Worm (Caenorhabditis elegans): ENCODE data around the gene flp-25.

The flp-25 gene

ce11 chrIII:9346114-9346513 is 15.2 kb upstream of the flp-25 start:
- TF ChIP-seq dve-1 (tag; optimal IDR thresholded peaks at IDR 0.05) (no peak), fkh-10 (GFP tag; optimal IDR thresholded peaks at IDR 0.05) (no peak), elt-2 (tag; optimal IDR thresholded peaks at IDR 0.05) (no peak), zip-5 (tag; optimal IDR thresholded peaks at IDR 0.05) (no peak), ceh-18 (tag; optimal IDR thresholded peaks at IDR 0.05) (peak; percentile 1), tbx-7 (tag; optimal IDR thresholded peaks at IDR 0.05) (no peak), unc-42 (tag; optimal IDR thresholded peaks at IDR 0.05) (no peak), Y22D7AL.16 (tag; optimal IDR thresholded peaks at IDR 0.05) (no peak), fkh-6 (tag; optimal IDR thresholded peaks at IDR 0.05) (no peak), unc-55 (GFP tag; optimal IDR thresholded peaks at IDR 0.05) (peak; percentile 97)

ce11 chrIII:9346722-9347121 is 14.6 kb upstream of the flp-25 start:
- no peak for TF ChIP-seq pat-9 (tag; optimal IDR thresholded peaks at IDR 0.05)
- TF ChIP-seq hlh-13 (GFP tag; optimal IDR thresholded peaks at IDR 0.05): no peak

- TF ChIP-seq hlh-15 (tag; optimal IDR thresholded peaks at IDR 0.05) (no peak), ceh-2 (tag; optimal IDR thresholded peaks at IDR 0.05) (peak; percentile 6), pax-1 (tag; optimal IDR thresholded peaks at IDR 0.05) (peak; percentile 98), ets-4 (tag; optimal IDR thresholded peaks at IDR 0.05) (peak; percentile 5), hlh-30 (tag; optimal IDR thresholded peaks at IDR 0.05; ENCODE audit: insufficient read depth) (peak; percentile 75), ceh-31 (tag; optimal IDR thresholded peaks at IDR 0.05) (peak; percentile 6)
Observed at ce11 chrIII:9353814-9354213, 7.5 kb upstream of the flp-25 start.

- no peak for TF ChIP-seq npax-4 (tag; optimal IDR thresholded peaks at IDR 0.05)
- no peak for TF ChIP-seq syd-9 (tag; optimal IDR thresholded peaks at IDR 0.05)
Observed at ce11 chrIII:9355412-9355969, 5.8 kb upstream of the flp-25 start, which contains the start of gene chtb-1. Gene chtb-1 (minus strand): TSS chrIII:9355462.

ce11 chrIII:9359060-9359459 is 2.3 kb upstream of the flp-25 start, which contains the start of gene K04H4.5:
Gene K04H4.5 (plus strand): TSS chrIII:9359360.
- TF ChIP-seq ahr-1 (tag; optimal IDR thresholded peaks at IDR 0.05) (no peak), C38D4.7 (GFP tag; optimal IDR thresholded peaks at IDR 0.05) (no peak), unc-55 (GFP tag; optimal IDR thresholded peaks at IDR 0.05) (no peak)

- TF ChIP-seq F13H6.1 (tag; optimal IDR thresholded peaks at IDR 0.05): no peak
- peak; percentile 60 for TF ChIP-seq elt-2 (tag; optimal IDR thresholded peaks at IDR 0.05)
Observed at ce11 chrIII:9366376-9366775, 5.0 kb downstream of the flp-25 start.

- TF ChIP-seq ahr-1 (tag; optimal IDR thresholded peaks at IDR 0.05) (no peak), ets-4 (tag; optimal IDR thresholded peaks at IDR 0.05) (no peak), K09A11.1 (tag; optimal IDR thresholded peaks at IDR 0.05; ENCODE audit: insufficient read depth) (no peak), ttx-3 (tag; optimal IDR thresholded peaks at IDR 0.05) (no peak), hlh-6 (tag; optimal IDR thresholded peaks at IDR 0.05) (no peak), pqm-1 (tag; optimal IDR thresholded peaks at IDR 0.05) (no peak), hlh-30 (tag; optimal IDR thresholded peaks at IDR 0.05; ENCODE audit: insufficient read depth) (no peak), tbx-7 (tag; optimal IDR thresholded peaks at IDR 0.05) (no peak), rnt-1 (tag; optimal IDR thresholded peaks at IDR 0.05) (no peak), ceh-48 (tag; optimal IDR thresholded peaks at IDR 0.05) (no peak), pros-1 (tag; optimal IDR thresholded peaks at IDR 0.05) (no peak), ceh-14 (tag; optimal IDR thresholded peaks at IDR 0.05) (no peak), sox-4 (tag; optimal IDR thresholded peaks at IDR 0.05) (no peak)
Observed at ce11 chrIII:9366971-9367370, 5.6 kb downstream of the flp-25 start, which contains the start of gene crn-6. Gene crn-6 (plus strand): TSS chrIII:9367271.

All from whole organism, late embryonic.